Worm (Caenorhabditis elegans) whole organism, L3 larva: ENCODE results near the gene F35E12.10.

Experiments
- ZK546.5 ChIP-seq: sonication (generic microtip); optimal IDR thresholded peaks from 2 replicates; lab custom pipeline; 2017; ENCODE audit warnings: missing biosample characterization, missing genetic modification characterization
- aly-2 ChIP-seq: fragments of 150-350 bp; optimal IDR thresholded peaks from 2 replicates; lab custom pipeline; 2014; ENCODE audit warnings: missing biosample characterization, missing genetic modification characterization
- ama-1 ChIP-seq: fragments of 150-350 bp; optimal IDR thresholded peaks from 2 replicates; lab custom pipeline; 2018
- ceh-16 ChIP-seq: sonication (generic microtip); optimal IDR thresholded peaks from 2 replicates; lab custom pipeline; 2017; ENCODE audit warnings: missing biosample characterization, missing genetic modification characterization
- ceh-28 ChIP-seq: fragments of 150-350 bp; optimal IDR thresholded peaks from 2 replicates; lab custom pipeline; 2014; ENCODE audit warnings: missing biosample characterization, missing genetic modification reagents, missing genetic modification characterization
- ceh-82 ChIP-seq: fragments of 150-350 bp; optimal IDR thresholded peaks from 2 replicates; lab custom pipeline; 2014; ENCODE audit warnings: missing biosample characterization, missing genetic modification characterization
- daf-12 ChIP-seq: fragments of 150-350 bp; optimal IDR thresholded peaks from 2 replicates; lab custom pipeline; 2014; ENCODE audit warnings: missing biosample characterization, missing genetic modification reagents, missing genetic modification characterization
- egl-5 ChIP-seq: fragments of 150-350 bp; optimal IDR thresholded peaks from 2 replicates; lab custom pipeline; 2017; ENCODE audit warnings: missing biosample characterization, missing genetic modification reagents, missing genetic modification characterization, inconsistent platforms
- elt-1 ChIP-seq: fragments of 150-350 bp; optimal IDR thresholded peaks from 2 replicates; lab custom pipeline; 2014; ENCODE audit warnings: missing biosample characterization, missing genetic modification characterization
- elt-2 ChIP-seq: sonication (generic microtip); optimal IDR thresholded peaks from 2 replicates; lab custom pipeline; 2016; ENCODE audit warnings: missing genetic modification reagents, mild to moderate bottlenecking, missing genetic modification characterization, missing compliant biosample characterization
- eor-1 ChIP-seq, 2 experiments: fragments of 150-350 bp; optimal IDR thresholded peaks; 2 replicates each; lab custom pipeline; 2014 to 2018; ENCODE audit warnings: missing biosample characterization in 2 of 2, missing genetic modification characterization in 2 of 2
- fkh-10 ChIP-seq: sonication (generic microtip); optimal IDR thresholded peaks from 2 replicates; lab custom pipeline; 2017; ENCODE audit warnings: missing biosample characterization, missing genetic modification reagents, missing genetic modification characterization
- hmg-11 ChIP-seq: sonication (generic microtip); optimal IDR thresholded peaks from 2 replicates; lab custom pipeline; 2016; ENCODE audit warnings: missing genetic modification characterization, missing compliant biosample characterization
- jun-1 ChIP-seq: fragments of 150-350 bp; optimal IDR thresholded peaks from 2 replicates; lab custom pipeline; 2014; ENCODE audit warnings: missing biosample characterization, missing genetic modification reagents, missing genetic modification characterization
- lin-39 ChIP-seq: fragments of 150-350 bp; optimal IDR thresholded peaks from 2 replicates; lab custom pipeline; 2018; ENCODE audit warnings: missing biosample characterization, missing genetic modification reagents, missing genetic modification characterization
- mdl-1 ChIP-seq: fragments of 150-350 bp; optimal IDR thresholded peaks from 2 replicates; lab custom pipeline; 2014; ENCODE audit warnings: missing biosample characterization, missing genetic modification characterization
- mml-1 ChIP-seq: fragments of 150-350 bp; sonication (generic microtip); optimal IDR thresholded peaks from 3 replicates; lab custom pipeline; 2014; ENCODE audit warnings: missing biosample characterization, missing genetic modification characterization
- nfya-1 ChIP-seq: sonication (generic microtip); optimal IDR thresholded peaks from 2 replicates; lab custom pipeline; 2017; ENCODE audit warnings: missing genetic modification characterization, mild to moderate bottlenecking, missing compliant biosample characterization, antibody characterized with exemption, moderate library complexity; ENCODE audit not compliant: insufficient read depth
- nhr-11 ChIP-seq: fragments of 150-350 bp; optimal IDR thresholded peaks from 2 replicates; lab custom pipeline; 2014; ENCODE audit warnings: missing biosample characterization, missing genetic modification characterization
- nhr-12 ChIP-seq: fragments of 150-350 bp; optimal IDR thresholded peaks from 2 replicates; lab custom pipeline; 2014; ENCODE audit warnings: missing biosample characterization, missing genetic modification characterization
- nhr-23 ChIP-seq: fragments of 150-350 bp; optimal IDR thresholded peaks from 2 replicates; lab custom pipeline; 2014; ENCODE audit warnings: missing biosample characterization, missing genetic modification reagents, missing genetic modification characterization
- nhr-237 ChIP-seq: fragments of 150-350 bp; optimal IDR thresholded peaks from 2 replicates; lab custom pipeline; 2014; ENCODE audit warnings: missing biosample characterization, missing genetic modification characterization
- nhr-67 ChIP-seq: fragments of 150-350 bp; optimal IDR thresholded peaks from 2 replicates; lab custom pipeline; 2014; ENCODE audit warnings: missing biosample characterization, missing genetic modification characterization
- nhr-77 ChIP-seq: fragments of 150-350 bp; optimal IDR thresholded peaks from 2 replicates; lab custom pipeline; 2014; ENCODE audit warnings: missing biosample characterization, missing genetic modification characterization
- pha-4 ChIP-seq: fragments of 150-350 bp; optimal IDR thresholded peaks from 2 replicates; lab custom pipeline; 2014; ENCODE audit warnings: missing biosample characterization, missing genetic modification reagents, missing genetic modification characterization
- pqm-1 ChIP-seq: fragments of 150-350 bp; optimal IDR thresholded peaks from 2 replicates; lab custom pipeline; 2017; ENCODE audit warnings: missing biosample characterization, missing genetic modification characterization, inconsistent platforms
- skn-1 ChIP-seq: fragments of 150-350 bp; optimal IDR thresholded peaks from 2 replicates; lab custom pipeline; 2014; ENCODE audit warnings: missing biosample characterization, missing genetic modification characterization
- tbx-2 ChIP-seq: sonication (generic microtip); optimal IDR thresholded peaks from 2 replicates; lab custom pipeline; 2016; ENCODE audit warnings: mild to moderate bottlenecking, missing genetic modification characterization, missing compliant biosample characterization
- unc-39 ChIP-seq: sonication (generic microtip); optimal IDR thresholded peaks from 4 replicates; lab custom pipeline; 2017; ENCODE audit warnings: missing biosample characterization, missing genetic modification characterization
- unc-62 ChIP-seq: fragments of 150-350 bp; sonication (generic microtip); optimal IDR thresholded peaks from 4 replicates; lab custom pipeline; 2014; ENCODE audit warnings: missing biosample characterization, missing genetic modification reagents, missing genetic modification characterization
- zag-1 ChIP-seq: fragments of 150-350 bp; optimal IDR thresholded peaks from 2 replicates; lab custom pipeline; 2014; ENCODE audit warnings: missing biosample characterization, missing genetic modification characterization
- ztf-4 ChIP-seq: fragments of 150-350 bp; optimal IDR thresholded peaks from 2 replicates; lab custom pipeline; 2014; ENCODE audit warnings: missing biosample characterization, missing genetic modification characterization

F35E12.10 gene

ce11 chrV:13780902-13781301 lies 32.3 kb upstream of the F35E12.10 start:
- no peak for TF ChIP-seq hmg-11 (tag; lab: Kevin White, UChicago)
- no peak for TF ChIP-seq ceh-28

- TF ChIP-seq pha-4 (tag; lab: Kevin White, UChicago), result peak; percentile 52
- TF ChIP-seq unc-62 (GFP tag; lab: Kevin White, UChicago), result peak; percentile 32
- TF ChIP-seq ceh-82 (tag; lab: Kevin White, UChicago), result no peak
- peak; percentile 96 for TF ChIP-seq egl-5 (tag; lab: Kevin White, UChicago)
- peak; percentile 72 for TF ChIP-seq lin-39
- TF ChIP-seq ZK546.5 (tag; lab: Kevin White, UChicago), result no peak
- peak; percentile 10 for TF ChIP-seq nfya-1 (tag; lab: Kevin White, UChicago)
- TF ChIP-seq, all 47 proteins: peak for 5
These were observed 29.3 kb upstream of the F35E12.10 start, which contains the start of gene F53C11.9 for ce11 chrV:13777857-13778256. F53C11.9 (plus strand) TSS chrV:13778015.

- TF ChIP-seq elt-2 (peak; percentile 28), nfya-1 (tag; lab: Kevin White, UChicago) (no peak), tbx-2 (tag; lab: Kevin White, UChicago) (no peak), mdl-1 (tag; lab: Kevin White, UChicago) (no peak), nhr-12 (tag; lab: Kevin White, UChicago) (no peak), jun-1 (no peak), elt-1 (tag; lab: Kevin White, UChicago) (no peak), hmg-11 (tag; lab: Kevin White, UChicago) (no peak), mml-1 (tag; lab: Kevin White, UChicago) (no peak), pqm-1 (tag; lab: Kevin White, UChicago) (peak; percentile 73), nhr-11 (tag; lab: Kevin White, UChicago) (no peak), ztf-4 (no peak), unc-39 (tag; lab: Kevin White, UChicago) (no peak)
These were observed 27.0 kb upstream of the F35E12.10 start, which contains the start of gene F53C11.1 for ce11 chrV:13775529-13775928. F53C11.1 (plus strand) TSS chrV:13775796.

- TF ChIP-seq elt-2 (peak; percentile 40), nhr-237 (no peak), pqm-1 (tag; lab: Kevin White, UChicago) (peak; percentile 40)
These were observed 22.7 kb upstream of the F35E12.10 start, which contains the start of gene F20G2.5 for ce11 chrV:13771209-13771608. F20G2.5 (plus strand) TSS chrV:13771509.

DNA sequence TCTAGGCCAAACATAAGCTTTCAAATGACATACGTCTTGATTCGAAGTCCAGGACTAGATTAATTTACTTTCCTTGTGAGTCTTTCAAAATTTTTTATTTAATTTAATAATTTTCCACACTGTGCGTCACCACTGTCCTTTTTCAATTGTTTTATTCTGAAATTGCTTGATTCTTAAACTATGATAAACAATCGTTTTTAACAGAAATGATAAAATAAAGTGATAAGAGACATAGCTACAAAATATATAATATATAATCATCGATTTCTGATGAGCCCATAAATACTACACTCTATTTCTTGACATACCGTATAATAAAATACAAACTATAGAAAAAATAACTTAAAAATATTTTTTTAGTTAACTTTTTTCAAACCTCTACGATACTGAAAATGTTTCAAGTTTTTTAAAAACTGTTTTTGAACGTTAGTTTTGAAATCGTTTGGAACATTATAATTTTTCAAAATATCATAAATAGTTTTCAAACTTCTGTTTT lies 20.4 kb upstream of the F35E12.10 start, which contains the start of gene nas-24:
Gene nas-24, plus strand, starts transcription at position 446 of the 496 bp plus-strand sequence.
- TF ChIP-seq fkh-10 (GFP tag; lab: Kevin White, UChicago), result no peak
- TF ChIP-seq elt-2, result peak; percentile 51
- TF ChIP-seq pqm-1 (tag; lab: Kevin White, UChicago), result peak; percentile 85
- no peak for TF ChIP-seq ama-1 (lab: Kevin White, UChicago)

DNA sequence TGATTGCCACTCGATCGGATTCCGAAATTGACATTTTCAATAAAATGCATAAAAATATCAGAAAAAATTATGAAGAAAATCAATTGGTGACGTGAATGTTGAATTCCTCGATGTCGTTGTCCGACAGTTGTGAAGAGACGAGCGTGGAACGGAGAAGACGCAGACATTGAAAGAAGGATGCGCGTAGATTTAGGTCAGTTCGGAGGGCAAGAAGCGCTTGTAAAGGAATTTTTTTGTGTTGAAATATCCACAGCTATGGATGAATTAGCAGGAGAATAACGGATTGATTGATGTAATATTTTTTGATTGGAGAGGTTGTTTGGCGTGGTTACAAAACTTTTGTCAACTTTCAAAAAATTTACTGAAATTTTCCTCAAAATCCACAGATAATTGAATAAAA lies 19.8 kb upstream of the F35E12.10 start, which contains the start of gene F20G2.3:
Gene F20G2.3, minus strand, starts transcription at position 101 of the 400 bp plus-strand sequence.
- TF ChIP-seq pqm-1 (tag; lab: Kevin White, UChicago) (no peak), nhr-23 (tag; lab: Kevin White, UChicago) (peak; percentile 63)

DNA sequence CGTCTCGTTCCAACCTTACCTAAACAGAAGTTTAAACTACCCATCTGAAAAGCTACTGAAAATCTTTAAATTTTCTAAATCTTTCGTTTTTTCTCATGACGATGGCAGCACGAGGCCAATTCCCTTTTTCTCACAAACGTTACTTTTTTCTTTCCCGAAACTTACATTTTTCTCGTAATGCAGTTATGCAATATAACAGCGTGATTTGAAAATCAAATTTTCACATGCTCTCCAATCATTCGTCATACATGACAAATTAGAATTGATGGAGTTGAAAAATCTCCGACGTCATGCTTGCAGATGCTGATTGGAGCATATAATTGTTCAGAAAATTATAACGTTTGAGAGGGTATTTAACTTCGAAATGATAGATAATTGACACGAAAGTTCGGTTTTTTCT lies 15.2 kb upstream of the F35E12.10 start:
- TF ChIP-seq elt-2, result no peak
- peak; percentile 18 for TF ChIP-seq nhr-11 (tag; lab: Kevin White, UChicago)

DNA sequence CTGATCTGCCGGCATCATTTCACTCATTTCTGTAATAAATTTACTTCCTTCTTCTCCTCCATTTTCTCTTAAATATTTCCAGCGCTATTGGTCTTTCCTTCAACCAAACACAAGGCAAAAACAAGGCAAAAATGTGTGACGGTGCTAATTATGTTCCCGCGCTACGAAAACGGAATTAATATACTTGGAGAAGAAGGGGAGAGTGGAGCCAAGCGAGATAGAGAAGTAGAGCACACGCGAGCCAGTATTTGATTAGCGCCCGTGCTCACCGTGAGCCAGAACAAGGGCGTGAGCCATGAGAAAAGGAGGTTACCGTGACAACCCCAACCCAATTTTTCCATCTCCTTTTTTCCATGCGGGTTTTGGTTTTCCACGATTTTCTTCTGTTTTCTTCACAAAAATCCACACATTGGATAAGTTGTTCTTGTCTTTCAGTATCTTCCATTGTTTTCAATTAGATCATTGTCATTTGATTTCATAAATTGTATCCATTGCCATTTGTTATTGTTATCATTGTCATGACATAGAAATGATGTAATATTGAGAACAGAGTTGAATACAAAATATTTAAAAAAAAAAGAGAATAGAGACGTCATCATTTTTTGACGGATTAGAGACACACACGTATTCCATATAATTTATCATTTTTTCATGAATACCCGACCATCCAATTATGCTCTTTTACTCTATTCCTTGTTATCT lies 14.0 kb upstream of the F35E12.10 start, which contains the start of gene F20G2.6:
Gene F20G2.6, plus strand, starts transcription at position 652 of the 702 bp plus-strand sequence.
- TF ChIP-seq nhr-77 (tag; lab: Kevin White, UChicago), result no peak
- no peak for TF ChIP-seq ztf-4
- TF ChIP-seq egl-5 (tag; lab: Kevin White, UChicago), result no peak
- no peak for TF ChIP-seq nhr-12 (tag; lab: Kevin White, UChicago)
- no peak for TF ChIP-seq ceh-16 (tag; lab: Kevin White, UChicago)
- no peak for TF ChIP-seq zag-1 (tag; lab: Kevin White, UChicago)
- TF ChIP-seq mdl-1 (tag; lab: Kevin White, UChicago), result no peak
- TF ChIP-seq unc-62 (GFP tag; lab: Kevin White, UChicago), result no peak
- TF ChIP-seq daf-12 (tag; lab: Kevin White, UChicago), result no peak
- TF ChIP-seq skn-1, result no peak
- TF ChIP-seq nfya-1 (tag; lab: Kevin White, UChicago), result no peak
- TF ChIP-seq nhr-67, result no peak
- TF ChIP-seq eor-1 (tag; optimal IDR thresholded peaks at IDR 0.05; lab: Kevin White, UChicago), result no peak
- no peak for TF ChIP-seq ama-1 (lab: Kevin White, UChicago)
- no peak for TF ChIP-seq aly-2 (tag; lab: Kevin White, UChicago)
